Worm (Caenorhabditis elegans) whole organism, young adult: ENCODE results near the gene alh-8.

Experiments
- B0336.3 ChIP-seq: fragments of 200-800 bp; sonication (Bioruptor generic); IDR thresholded peaks from 2 replicates; pipeline ENCODE4 v1.3.6; 2022; ENCODE audit warnings: missing genetic modification characterization, missing compliant biosample characterization
- D2030.7 ChIP-seq: fragments of 200-800 bp; sonication (Bioruptor generic); IDR thresholded peaks from 2 replicates; pipeline ENCODE4 v1.3.6; 2022; ENCODE audit warnings: missing genetic modification reagents, missing genetic modification characterization, missing compliant biosample characterization
- Y53F4B.3 ChIP-seq: fragments of 200-800 bp; sonication (Bioruptor generic); IDR thresholded peaks from 2 replicates; pipeline ENCODE4 v1.3.6; 2022; ENCODE audit warnings: missing genetic modification reagents, missing genetic modification characterization, missing compliant biosample characterization
- akir-1 ChIP-seq: fragments of 200-800 bp; sonication (Bioruptor generic); optimal IDR thresholded peaks from 2 replicates; lab custom pipeline; 2018; ENCODE audit warnings: mild to moderate bottlenecking, missing genetic modification characterization, moderate library complexity, missing compliant biosample characterization
- ama-1 ChIP-seq, 3 experiments: fragments of 150-350 bp in 1 of 3; sonication (generic microtip) in 2 of 3; optimal IDR thresholded peaks; 2 replicates each; lab custom pipeline; 2014 to 2018; ENCODE audit warnings: missing biosample characterization in 2 of 3, missing genetic modification characterization in 2 of 3, missing genetic modification reagents in 2 of 3
- cebp-2 ChIP-seq: fragments of 200-800 bp; sonication (Bioruptor generic); IDR thresholded peaks from 2 replicates; pipeline ENCODE4 v1.3.6; 2022; ENCODE audit warnings: missing genetic modification characterization, missing compliant biosample characterization
- mes-4 ChIP-seq: sonication (generic microtip); optimal IDR thresholded peaks from 2 replicates; lab custom pipeline; 2016; ENCODE audit warnings: missing genotype, missing genetic modification characterization, missing compliant biosample characterization
- nfyb-1 ChIP-seq: fragments of 200-800 bp; sonication (Bioruptor generic); IDR thresholded peaks from 2 replicates; pipeline ENCODE4 v1.3.6; 2022; ENCODE audit warnings: missing genetic modification reagents, missing genetic modification characterization, missing compliant biosample characterization
- pha-4 ChIP-seq: fragments of 150-350 bp; sonication (generic microtip); optimal IDR thresholded peaks from 2 replicates; lab custom pipeline; 2014; ENCODE audit warnings: missing biosample characterization, missing genetic modification reagents, missing genetic modification characterization
- sea-2 ChIP-seq: fragments of 200-800 bp; sonication (Bioruptor generic); IDR thresholded peaks from 2 replicates; pipeline ENCODE4 v1.3.6; 2022; ENCODE audit warnings: missing genetic modification characterization, missing compliant biosample characterization
- snpc-3.4 ChIP-seq: sonication (generic microtip); optimal IDR thresholded peaks from 2 replicates; lab custom pipeline; 2017; ENCODE audit warnings: missing genetic modification characterization, mild to moderate bottlenecking, missing compliant biosample characterization, antibody characterized with exemption, moderate library complexity, missing genotype, missing genetic modification reagents
- unc-130 ChIP-seq: sonication (generic microtip); optimal IDR thresholded peaks from 2 replicates; lab custom pipeline; 2016; ENCODE audit warnings: missing genetic modification reagents, missing genetic modification characterization, missing compliant biosample characterization
- ztf-18 ChIP-seq: sonication (generic microtip); optimal IDR thresholded peaks from 2 replicates; lab custom pipeline; 2016; ENCODE audit warnings: missing genotype, mild to moderate bottlenecking, missing genetic modification characterization, missing compliant biosample characterization

- TF ChIP-seq B0336.3, result no peak
- no peak for TF ChIP-seq cebp-2 (GFP tag; lab: Robert Waterston, UW)
- no peak for TF ChIP-seq ztf-18 (tag; lab: Kevin White, UChicago)
- no peak for TF ChIP-seq sea-2 (GFP tag; lab: Robert Waterston, UW)
- TF ChIP-seq nfyb-1 (GFP tag; lab: Robert Waterston, UW), result no peak
- TF ChIP-seq Y53F4B.3, result no peak
- TF ChIP-seq ama-1 (optimal IDR thresholded peaks at IDR 0.05; lab: Kevin White, UChicago), result no peak
- no peak for TF ChIP-seq ama-1 (GFP tag; optimal IDR thresholded peaks at IDR 0.05; lab: Kevin White, UChicago)
- no peak for TF ChIP-seq pha-4 (tag; lab: Kevin White, UChicago)
- no peak for TF ChIP-seq snpc-3.4 (tag; lab: Kevin White, UChicago)
- TF ChIP-seq D2030.7 (GFP tag; lab: Robert Waterston, UW), result no peak
- TF ChIP-seq mes-4 (tag; lab: Kevin White, UChicago), result no peak
- no peak for TF ChIP-seq akir-1 (GFP tag; lab: Kevin White, UChicago)
- no peak for TF ChIP-seq unc-130 (GFP tag; lab: Kevin White, UChicago)
Measured at ce11 chrII:11733850-11734249, 5.0 kb downstream of the alh-8 start.
